Fruit fly (Drosophila melanogaster) whole organism, embryonic: ENCODE data around the gene MtnE.

Experiments used
- Bgb ChIP-seq: fragments of 200-800 bp; sonication (Bioruptor generic); IDR thresholded peaks from 2 replicates; pipeline ENCODE4 v1.3.6; 2022; ENCODE audit warnings: missing biosample characterization, missing genetic modification characterization; ENCODE audit not compliant: partially characterized antibody
- CG10321 ChIP-seq: fragments of 200-800 bp; sonication (Bioruptor generic); IDR thresholded peaks from 2 replicates; pipeline ENCODE4 v1.3.6; 2022; ENCODE audit warnings: missing biosample characterization, missing genetic modification characterization
- CG15514 ChIP-seq: fragments of 200-800 bp; sonication (Bioruptor generic); optimal IDR thresholded peaks from 3 replicates; lab custom pipeline; 2017; ENCODE audit warnings: missing biosample characterization, missing genetic modification characterization, mild to moderate bottlenecking, moderate library complexity, missing genetic modification reagents
- CG15601 ChIP-seq: fragments of 200-800 bp; sonication (Bioruptor generic); optimal IDR thresholded peaks from 3 replicates; lab custom pipeline; 2019; ENCODE audit warnings: missing biosample characterization, mild to moderate bottlenecking, missing genetic modification characterization, moderate library complexity
- CG1602 ChIP-seq: fragments of 200-800 bp; sonication (Bioruptor generic); optimal IDR thresholded peaks from 3 replicates; lab custom pipeline; 2016; ENCODE audit warnings: missing biosample characterization, missing genetic modification characterization
- CG1603 ChIP-seq: fragments of 200-800 bp; sonication (Bioruptor generic); optimal IDR thresholded peaks from 2 replicates; lab custom pipeline; 2019; ENCODE audit warnings: missing biosample characterization, mild to moderate bottlenecking, missing genetic modification characterization, moderate library complexity
- CG17385 ChIP-seq: fragments of 200-800 bp; sonication (Bioruptor generic); optimal IDR thresholded peaks from 3 replicates; lab custom pipeline; 2018; ENCODE audit warnings: missing biosample characterization, mild to moderate bottlenecking, missing genetic modification characterization
- CG17912 ChIP-seq: fragments of 200-800 bp; sonication (Bioruptor generic); optimal IDR thresholded peaks from 2 replicates; lab custom pipeline; 2018; ENCODE audit warnings: missing biosample characterization, mild to moderate bottlenecking, missing genetic modification characterization
- CG18011 ChIP-seq: fragments of 200-800 bp; sonication (Bioruptor generic); optimal IDR thresholded peaks from 2 replicates; lab custom pipeline; 2017; ENCODE audit warnings: missing biosample characterization, missing genetic modification characterization, mild to moderate bottlenecking, moderate library complexity, missing genotype
- CG18599 ChIP-seq: fragments of 200-800 bp; sonication (Bioruptor generic); optimal IDR thresholded peaks from 3 replicates; lab custom pipeline; 2017; ENCODE audit warnings: missing biosample characterization, missing genetic modification characterization, mild to moderate bottlenecking, moderate library complexity, missing genetic modification reagents
- CG2116 ChIP-seq: fragments of 200-800 bp; sonication (Bioruptor generic); optimal IDR thresholded peaks from 3 replicates; lab custom pipeline; 2018; ENCODE audit warnings: missing biosample characterization, mild to moderate bottlenecking, missing genetic modification characterization
- CG2875 ChIP-seq: fragments of 200-800 bp; sonication (Bioruptor generic); optimal IDR thresholded peaks from 2 replicates; lab custom pipeline; 2017; ENCODE audit warnings: missing biosample characterization, mild to moderate bottlenecking, missing genetic modification characterization, missing genetic modification reagents
- CG32767 ChIP-seq: fragments of 200-800 bp; sonication (Bioruptor generic); IDR thresholded peaks from 2 replicates; pipeline ENCODE4 v1.3.6; 2022; ENCODE audit warnings: missing biosample characterization, missing genetic modification characterization
- CG34422 ChIP-seq: fragments of 200-800 bp; sonication (Bioruptor generic); IDR thresholded peaks from 3 replicates; pipeline ENCODE4 v1.3.6; 2022; ENCODE audit warnings: missing biosample characterization, missing genetic modification characterization
- CG4328 ChIP-seq: fragments of 200-800 bp; sonication (Bioruptor generic); optimal IDR thresholded peaks from 3 replicates; lab custom pipeline; 2017; ENCODE audit warnings: missing biosample characterization, missing genetic modification reagents, missing genetic modification characterization
- CG5180 ChIP-seq: fragments of 200-800 bp; sonication (Bioruptor generic); optimal IDR thresholded peaks from 3 replicates; lab custom pipeline; 2017; ENCODE audit warnings: missing biosample characterization, missing genetic modification characterization, mild to moderate bottlenecking, moderate library complexity, missing genetic modification reagents
- CG7928 ChIP-seq: fragments of 200-800 bp; sonication (Bioruptor generic); optimal IDR thresholded peaks from 2 replicates; lab custom pipeline; 2017; ENCODE audit warnings: missing biosample characterization, mild to moderate bottlenecking, missing genetic modification characterization
- CG9797 ChIP-seq: fragments of 200-800 bp; sonication (Bioruptor generic); optimal IDR thresholded peaks from 3 replicates; lab custom pipeline; 2018; ENCODE audit warnings: missing biosample characterization, mild to moderate bottlenecking, missing genetic modification characterization
- Drgx ChIP-seq: fragments of 200-800 bp; sonication (Bioruptor generic); IDR thresholded peaks from 2 replicates; pipeline ENCODE4 v1.3.6; 2022; ENCODE audit warnings: missing biosample characterization, missing genetic modification characterization
- Ets65A ChIP-seq: fragments of 200-800 bp; sonication (Bioruptor generic); peaks from one replicate; lab custom pipeline; 2016; ENCODE audit warnings: missing biosample characterization, missing genetic modification characterization
- Fer1 ChIP-seq: fragments of 200-800 bp; sonication (Bioruptor generic); optimal IDR thresholded peaks from 2 replicates; lab custom pipeline; 2017; ENCODE audit warnings: missing biosample characterization, mild to moderate bottlenecking, missing genetic modification characterization
- Hsf ChIP-seq: fragments of 200-800 bp; sonication (Bioruptor generic); optimal IDR thresholded peaks from 3 replicates; lab custom pipeline; 2016; ENCODE audit warnings: missing biosample characterization, missing genetic modification characterization
- Jarid2 ChIP-seq: fragments of 200-800 bp; sonication (Bioruptor generic); optimal IDR thresholded peaks from 3 replicates; lab custom pipeline; 2017; ENCODE audit warnings: mild to moderate bottlenecking, missing biosample characterization, missing genetic modification reagents, missing genetic modification characterization
- Med ChIP-seq: fragments of 200-800 bp; sonication (Bioruptor generic); peaks from one replicate; lab custom pipeline; 2016; ENCODE audit warnings: missing biosample characterization, missing genetic modification characterization, mild to moderate bottlenecking, inconsistent platforms, moderate library complexity
- Myb ChIP-seq: fragments of 200-800 bp; sonication (Bioruptor generic); optimal IDR thresholded peaks from 2 replicates; lab custom pipeline; 2016; ENCODE audit warnings: missing biosample characterization, missing genetic modification characterization
- Sox100B ChIP-seq: fragments of 200-800 bp; sonication (Bioruptor generic); optimal IDR thresholded peaks from 3 replicates; lab custom pipeline; 2018; ENCODE audit warnings: missing biosample characterization, mild to moderate bottlenecking, missing genetic modification characterization
- Tbp ChIP-seq: fragments of >200 bp; optimal IDR thresholded peaks from 2 replicates; lab custom pipeline; 2018; ENCODE audit warnings: missing biosample characterization, missing genetic modification characterization
- ab ChIP-seq: fragments of 200-800 bp; sonication (Bioruptor generic); optimal IDR thresholded peaks from 2 replicates; lab custom pipeline; 2016; ENCODE audit warnings: missing biosample characterization, missing genetic modification characterization
- abd-A ChIP-seq: fragments of 200-800 bp; sonication (Bioruptor generic); optimal IDR thresholded peaks from 3 replicates; lab custom pipeline; 2019; ENCODE audit warnings: missing biosample characterization, mild to moderate bottlenecking, missing genetic modification characterization, moderate library complexity
- ara ChIP-seq: fragments of 200-800 bp; sonication (Bioruptor generic); IDR thresholded peaks from 2 replicates; pipeline ENCODE4 v1.3.6; 2022; ENCODE audit warnings: missing biosample characterization, missing genetic modification characterization
- bbx ChIP-seq: fragments of 200-800 bp; sonication (Bioruptor generic); IDR thresholded peaks from 2 replicates; pipeline ENCODE4 v1.3.6; 2022; ENCODE audit warnings: missing biosample characterization, missing genetic modification characterization; ENCODE audit not compliant: partially characterized antibody
- bigmax ChIP-seq: fragments of 200-800 bp; sonication (Bioruptor generic); optimal IDR thresholded peaks from 2 replicates; lab custom pipeline; 2018; ENCODE audit warnings: missing biosample characterization, mild to moderate bottlenecking, missing genetic modification characterization
- ci ChIP-seq: fragments of 200-800 bp; sonication (Bioruptor generic); IDR thresholded peaks from 3 replicates; pipeline ENCODE4 v1.3.6; 2022; ENCODE audit warnings: missing biosample characterization, missing genetic modification characterization
- eyg ChIP-seq: fragments of 200-800 bp; sonication (Bioruptor generic); optimal IDR thresholded peaks from 3 replicates; lab custom pipeline; 2016; ENCODE audit warnings: missing biosample characterization, missing genetic modification characterization
- gcm ChIP-seq: fragments of 200-800 bp; sonication (Bioruptor generic); optimal IDR thresholded peaks from 2 replicates; lab custom pipeline; 2019; ENCODE audit warnings: missing biosample characterization, mild to moderate bottlenecking, missing genetic modification characterization, moderate library complexity
- mirr ChIP-seq: fragments of 200-800 bp; sonication (Bioruptor generic); optimal IDR thresholded peaks from 3 replicates; lab custom pipeline; 2018; ENCODE audit warnings: missing biosample characterization, mild to moderate bottlenecking, missing genetic modification characterization
- nerfin-1 ChIP-seq: fragments of 200-800 bp; sonication (Bioruptor generic); optimal IDR thresholded peaks from 3 replicates; lab custom pipeline; 2019; ENCODE audit warnings: missing biosample characterization, mild to moderate bottlenecking, missing genetic modification characterization, moderate library complexity
- pita ChIP-seq: fragments of 200-800 bp; sonication (Bioruptor generic); optimal IDR thresholded peaks from 2 replicates; lab custom pipeline; 2017; ENCODE audit warnings: missing biosample characterization, mild to moderate bottlenecking, missing genetic modification characterization
- salm ChIP-seq: fragments of 200-800 bp; sonication (Bioruptor generic); optimal IDR thresholded peaks from 2 replicates; lab custom pipeline; 2018; ENCODE audit warnings: missing biosample characterization, mild to moderate bottlenecking, missing genetic modification characterization
- scrt ChIP-seq: fragments of 200-800 bp; sonication (Bioruptor generic); optimal IDR thresholded peaks from 2 replicates; lab custom pipeline; 2018; ENCODE audit warnings: missing biosample characterization, mild to moderate bottlenecking, missing genetic modification characterization, moderate library complexity
- sd ChIP-seq: fragments of 200-800 bp; sonication (Bioruptor generic); optimal IDR thresholded peaks from 3 replicates; lab custom pipeline; 2018; ENCODE audit warnings: missing biosample characterization, mild to moderate bottlenecking, missing genetic modification characterization, moderate library complexity
- seq ChIP-seq: fragments of 200-800 bp; sonication (Bioruptor generic); IDR thresholded peaks from 2 replicates; pipeline ENCODE4 v1.3.6; 2022; ENCODE audit warnings: missing biosample characterization, missing genetic modification characterization
- tgo ChIP-seq: fragments of 200-800 bp; sonication (Bioruptor generic); IDR thresholded peaks from 3 replicates; pipeline ENCODE4 v1.3.6; 2022; ENCODE audit warnings: missing biosample characterization, missing genetic modification characterization
- tll ChIP-seq, 2 experiments: fragments of 200-800 bp in 1 of 2; fragments of >200 bp in 1 of 2; sonication (Bioruptor generic) in 1 of 2; optimal IDR thresholded peaks; 2 replicates each; lab custom pipeline; 2017 to 2019; ENCODE audit warnings: missing biosample characterization in 2 of 2, missing genetic modification characterization in 2 of 2, mild to moderate bottlenecking in 1 of 2, moderate library complexity in 1 of 2
- tna ChIP-seq: fragments of 200-800 bp; sonication (Bioruptor generic); IDR thresholded peaks from 2 replicates; pipeline ENCODE4 v1.3.6; 2022; ENCODE audit warnings: missing biosample characterization, missing genetic modification characterization; ENCODE audit not compliant: partially characterized antibody
- wek ChIP-seq: fragments of 200-800 bp; sonication (Bioruptor generic); optimal IDR thresholded peaks from 3 replicates; lab custom pipeline; 2018; ENCODE audit warnings: missing biosample characterization, mild to moderate bottlenecking, missing genetic modification characterization, moderate library complexity
- zen2 ChIP-seq: fragments of 200-800 bp; sonication (Bioruptor generic); IDR thresholded peaks from 3 replicates; pipeline ENCODE4 v1.3.6; 2022; ENCODE audit warnings: missing biosample characterization, missing genetic modification characterization; ENCODE audit not compliant: partially characterized antibody
- zf30C ChIP-seq: fragments of 200-800 bp; sonication (Bioruptor generic); optimal IDR thresholded peaks from 3 replicates; lab custom pipeline; 2018; ENCODE audit warnings: missing biosample characterization, mild to moderate bottlenecking, missing genetic modification characterization

MtnE gene

DNA sequence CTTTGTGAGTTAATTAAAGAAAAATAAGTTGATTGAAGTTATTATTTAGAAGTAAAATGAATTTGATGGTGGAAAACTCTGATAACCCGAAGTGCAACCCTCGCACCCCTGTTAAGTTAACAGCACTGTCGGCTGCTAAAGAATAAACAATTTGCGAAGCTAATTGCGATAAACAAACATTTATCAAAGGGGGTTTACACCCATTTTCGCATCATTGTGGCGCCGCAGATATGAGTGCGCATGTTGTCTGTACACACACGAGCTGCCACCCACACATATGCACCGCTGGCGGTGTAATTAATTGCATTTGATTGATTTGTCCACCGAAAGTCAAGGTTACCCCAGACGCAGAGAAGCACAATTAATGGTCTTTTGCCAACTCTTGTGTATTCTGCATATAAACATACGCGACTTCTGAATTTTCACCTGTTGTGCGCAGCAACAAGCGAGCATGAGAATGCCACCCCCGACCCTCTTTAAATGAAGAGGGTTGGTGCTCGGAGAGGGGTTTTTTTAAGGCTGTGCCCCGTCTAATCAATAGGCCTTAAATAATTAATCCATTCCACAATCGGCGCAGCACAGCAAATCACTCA lies 17.1 kb upstream of the MtnE start:
- TF ChIP-seq salm (no peak), CG15601 (no peak), sd (no peak), Hsf (GFP tag; lab: Kevin White, UChicago) (no peak), Fer1 (peak; percentile 7), CG2875 (no peak), Myb (GFP tag; lab: Kevin White, UChicago) (no peak), CG10321 (GFP tag; lab: Robert Waterston, UW) (no peak), ci (GFP tag; lab: Robert Waterston, UW) (no peak), CG18011 (GFP tag; lab: Kevin White, UChicago) (no peak), gcm (GFP tag; lab: Kevin White, UChicago) (no peak), bigmax (GFP tag; lab: Kevin White, UChicago) (no peak), CG1602 (no peak), scrt (GFP tag; lab: Kevin White, UChicago) (peak; percentile 97), CG5180 (peak; percentile 22), pita (GFP tag; lab: Kevin White, UChicago) (peak; percentile 35), CG17912 (GFP tag; lab: Kevin White, UChicago) (no peak), CG9797 (GFP tag; lab: Kevin White, UChicago) (no peak), CG1603 (tag; lab: Kevin White, UChicago) (peak; percentile 14), Sox100B (GFP tag; lab: Kevin White, UChicago) (no peak), mirr (peak; percentile 42), CG2116 (GFP tag; lab: Kevin White, UChicago) (peak; percentile 90), CG7928 (peak; percentile 80), nerfin-1 (tag; lab: Kevin White, UChicago) (peak; percentile 18), CG34422 (GFP tag; lab: Robert Waterston, UW) (peak; percentile 21; the same call in 1 of the 3 replicates), CG32767 (GFP tag; lab: Robert Waterston, UW) (0 out of 2 replicates have a peak, but pooled peaks have one; percentile 42), zf30C (GFP tag; lab: Kevin White, UChicago) (no peak), Ets65A (GFP tag; lab: Kevin White, UChicago) (peak; percentile 69), CG4328 (GFP tag; lab: Kevin White, UChicago) (peak; percentile 8), tgo (GFP tag; lab: Robert Waterston, UW) (no peak), Drgx (0 out of 2 replicates have a peak, but pooled peaks have one; percentile 7), eyg (GFP tag; lab: Kevin White, UChicago) (peak; percentile 10), abd-A (tag; lab: Kevin White, UChicago) (peak; percentile 16), Med (GFP tag; lab: Kevin White, UChicago) (peak; percentile 45), tll (GFP tag; optimal IDR thresholded peaks at IDR 0.05; lab: Kevin White, UChicago) (peak in 1 of 2 experiments; percentile 74), tna (0 out of 2 replicates have a peak, but pooled peaks have one; percentile 15), zen2 (GFP tag; lab: Robert Waterston, UW) (no peak), Bgb (GFP tag; lab: Robert Waterston, UW) (peak; percentile 6; the same call in 1 of the 2 replicates), CG17385 (GFP tag; lab: Kevin White, UChicago) (peak; percentile 24), Tbp (GFP tag; lab: Kevin White, UChicago) (no peak), ab (no peak), ara (GFP tag; lab: Robert Waterston, UW) (no peak), seq (peak; percentile 40; the same call in 1 of the 2 replicates), Jarid2 (GFP tag; lab: Kevin White, UChicago) (no peak), CG18599 (peak; percentile 10), wek (peak; percentile 24), bbx (no peak), CG15514 (GFP tag; lab: Kevin White, UChicago) (peak; percentile 21)
